Worm (Caenorhabditis elegans) whole organism, L4 larva: ENCODE results near the gene srlf-33.

ENCODE experiments used
- F26F4.8 ChIP-seq: fragments of 200-800 bp; sonication (Bioruptor generic); conservative IDR thresholded peaks from 2 replicates; pipeline ENCODE4 v1.3.6; 2022; ENCODE audit warnings: missing genetic modification characterization, missing compliant biosample characterization
- ZK337.2 ChIP-seq: fragments of 200-800 bp; sonication (Bioruptor generic); IDR thresholded peaks from 2 replicates; pipeline ENCODE4 v1.3.6; 2022; ENCODE audit warnings: missing genetic modification reagents, missing genetic modification characterization, missing compliant biosample characterization
- ces-1 ChIP-seq: fragments of 150-350 bp; sonication (generic microtip); optimal IDR thresholded peaks from 4 replicates; lab custom pipeline; 2014; ENCODE audit warnings: missing biosample characterization, missing genetic modification reagents, missing genetic modification characterization
- daf-19 ChIP-seq: fragments of 200-800 bp; sonication (Bioruptor generic); conservative IDR thresholded peaks from 2 replicates; pipeline ENCODE4 v1.3.6; 2022; ENCODE audit warnings: missing genetic modification characterization, missing compliant biosample characterization
- jun-1 ChIP-seq: fragments of 150-350 bp; optimal IDR thresholded peaks from 2 replicates; lab custom pipeline; 2014; ENCODE audit warnings: missing biosample characterization, missing genetic modification reagents, missing genetic modification characterization
- lin-29 ChIP-seq: fragments of 200-800 bp; sonication (Bioruptor generic); IDR thresholded peaks from 2 replicates; pipeline ENCODE4 v1.3.6; 2022; ENCODE audit warnings: missing genetic modification reagents, missing genetic modification characterization, missing compliant biosample characterization
- lir-3 ChIP-seq: sonication (generic microtip); optimal IDR thresholded peaks from 2 replicates; lab custom pipeline; 2016; ENCODE audit warnings: mild to moderate bottlenecking, missing genetic modification characterization, missing compliant biosample characterization
- lsy-2 ChIP-seq, 2 experiments: fragments of 150-350 bp in 1 of 2; sonication (generic microtip) in 1 of 2; optimal IDR thresholded peaks; 2 replicates each; lab custom pipeline; 2014 to 2017; ENCODE audit warnings: missing biosample characterization in 2 of 2, missing genetic modification characterization in 2 of 2

DNA sequence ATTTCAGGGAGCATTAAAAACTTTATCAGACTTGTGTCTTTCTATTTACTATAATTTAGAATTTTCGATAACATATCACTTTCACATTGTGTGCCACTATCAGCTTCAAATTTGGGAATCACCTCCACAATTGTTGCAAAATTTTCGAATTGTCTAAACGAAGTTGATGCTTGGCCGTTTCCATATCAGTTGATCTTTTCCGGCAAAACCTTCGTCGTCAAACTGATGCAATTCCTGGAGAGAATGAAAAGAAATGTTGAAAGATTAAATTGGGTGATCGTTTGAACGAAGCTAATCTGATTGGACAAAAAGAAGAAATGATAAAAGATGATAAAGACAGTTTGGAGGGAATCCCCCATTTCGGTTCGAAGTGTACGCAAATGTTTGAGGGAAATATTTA, 30.3 kb upstream of the srlf-33 start:
- no peak for TF ChIP-seq lir-3 (tag; lab: Kevin White, UChicago)
- no peak for TF ChIP-seq ZK337.2 (GFP tag; lab: Robert Waterston, UW)
- TF ChIP-seq lsy-2 (tag; optimal IDR thresholded peaks at IDR 0.05; lab: Kevin White, UChicago) = peak; percentile 28 to 60
- no peak for TF ChIP-seq ces-1 (GFP tag; lab: Kevin White, UChicago)
- TF ChIP-seq jun-1 (tag; lab: Kevin White, UChicago) = no peak
- TF ChIP-seq daf-19 (GFP tag; lab: Robert Waterston, UW) = no peak
- no peak for TF ChIP-seq F26F4.8 (GFP tag; lab: Robert Waterston, UW)
- TF ChIP-seq lin-29 = no peak
